Fruit fly (Drosophila melanogaster) whole organism, embryonic: Measurements from ENCODE around the gene Iyd.

Experiments
- Blimp-1 ChIP-seq: fragments of 200-800 bp; sonication (Bioruptor generic); optimal IDR thresholded peaks from 3 replicates; lab custom pipeline; 2018; ENCODE audit warnings: missing biosample characterization, missing genetic modification characterization, mild to moderate bottlenecking, moderate library complexity, missing genetic modification reagents
- CG11695 ChIP-seq: fragments of 200-800 bp; sonication (Bioruptor generic); IDR thresholded peaks from 3 replicates; pipeline ENCODE4 v1.3.6; 2022; ENCODE audit warnings: missing biosample characterization, missing genetic modification characterization
- CG12299 ChIP-seq: fragments of 200-800 bp; sonication (Bioruptor generic); optimal IDR thresholded peaks from 2 replicates; lab custom pipeline; 2018; ENCODE audit warnings: missing biosample characterization, mild to moderate bottlenecking, missing genetic modification characterization
- CG13123 ChIP-seq: fragments of 200-800 bp; sonication (Bioruptor generic); optimal IDR thresholded peaks from 2 replicates; lab custom pipeline; 2016; ENCODE audit warnings: missing biosample characterization, missing genetic modification characterization
- CG13775 ChIP-seq: fragments of 200-800 bp; sonication (Bioruptor generic); optimal IDR thresholded peaks from 3 replicates; lab custom pipeline; 2017; ENCODE audit warnings: missing biosample characterization, mild to moderate bottlenecking, missing genetic modification characterization
- CG14441 ChIP-seq: fragments of 200-800 bp; sonication (Bioruptor generic); IDR thresholded peaks from 2 replicates; pipeline ENCODE4 v1.3.6; 2022; ENCODE audit warnings: missing biosample characterization, missing genetic modification characterization
- CG14710 ChIP-seq: fragments of 200-800 bp; sonication (Bioruptor generic); optimal IDR thresholded peaks from 3 replicates; lab custom pipeline; 2019; ENCODE audit warnings: missing biosample characterization, mild to moderate bottlenecking, missing genetic modification characterization, moderate library complexity
- CG15011 ChIP-seq: fragments of 200-800 bp; sonication (Bioruptor generic); optimal IDR thresholded peaks from 3 replicates; lab custom pipeline; 2018; ENCODE audit warnings: missing biosample characterization, mild to moderate bottlenecking, missing genetic modification characterization
- CG15269 ChIP-seq: fragments of 200-800 bp; sonication (Bioruptor generic); optimal IDR thresholded peaks from 2 replicates; lab custom pipeline; 2018; ENCODE audit warnings: missing biosample characterization, mild to moderate bottlenecking, missing genetic modification characterization, moderate library complexity
- CG15514 ChIP-seq: fragments of 200-800 bp; sonication (Bioruptor generic); optimal IDR thresholded peaks from 3 replicates; lab custom pipeline; 2017; ENCODE audit warnings: missing biosample characterization, missing genetic modification characterization, mild to moderate bottlenecking, moderate library complexity, missing genetic modification reagents
- CG15601 ChIP-seq: fragments of 200-800 bp; sonication (Bioruptor generic); optimal IDR thresholded peaks from 3 replicates; lab custom pipeline; 2019; ENCODE audit warnings: missing biosample characterization, mild to moderate bottlenecking, missing genetic modification characterization, moderate library complexity
- CG1602 ChIP-seq: fragments of 200-800 bp; sonication (Bioruptor generic); optimal IDR thresholded peaks from 3 replicates; lab custom pipeline; 2016; ENCODE audit warnings: missing biosample characterization, missing genetic modification characterization
- CG17568 ChIP-seq: fragments of 200-800 bp; sonication (Bioruptor generic); optimal IDR thresholded peaks from 2 replicates; lab custom pipeline; 2018; ENCODE audit warnings: missing biosample characterization, mild to moderate bottlenecking, missing genetic modification characterization, moderate library complexity
- CG2889 ChIP-seq: fragments of 200-800 bp; sonication (Bioruptor generic); IDR thresholded peaks from 3 replicates; pipeline ENCODE4 v1.3.6; 2022; ENCODE audit warnings: missing biosample characterization, missing genetic modification characterization
- CG3281 ChIP-seq: fragments of 200-800 bp; sonication (Bioruptor generic); optimal IDR thresholded peaks from 3 replicates; lab custom pipeline; 2017; ENCODE audit warnings: missing biosample characterization, mild to moderate bottlenecking, missing genetic modification characterization
- CG34422 ChIP-seq: fragments of 200-800 bp; sonication (Bioruptor generic); IDR thresholded peaks from 3 replicates; pipeline ENCODE4 v1.3.6; 2022; ENCODE audit warnings: missing biosample characterization, missing genetic modification characterization
- CG4360 ChIP-seq: fragments of 200-800 bp; sonication (Bioruptor generic); IDR thresholded peaks from 2 replicates; pipeline ENCODE4 v1.3.6; 2022; ENCODE audit warnings: missing biosample characterization, missing genetic modification characterization
- CG7372 ChIP-seq: fragments of 200-800 bp; sonication (Bioruptor generic); IDR thresholded peaks from 2 replicates; pipeline ENCODE4 v1.3.6; 2022; ENCODE audit warnings: missing biosample characterization, missing genetic modification characterization
- CG9437 ChIP-seq: fragments of 200-800 bp; sonication (Bioruptor generic); optimal IDR thresholded peaks from 2 replicates; lab custom pipeline; 2018; ENCODE audit warnings: missing biosample characterization, mild to moderate bottlenecking, missing genetic modification characterization
- CG9797 ChIP-seq: fragments of 200-800 bp; sonication (Bioruptor generic); optimal IDR thresholded peaks from 3 replicates; lab custom pipeline; 2018; ENCODE audit warnings: missing biosample characterization, mild to moderate bottlenecking, missing genetic modification characterization
- Camta ChIP-seq: fragments of 200-800 bp; sonication (Bioruptor generic); optimal IDR thresholded peaks from 2 replicates; lab custom pipeline; 2016; ENCODE audit warnings: missing biosample characterization, missing genetic modification characterization
- CrebB ChIP-seq: fragments of 200-800 bp; sonication (Bioruptor generic); optimal IDR thresholded peaks from 3 replicates; lab custom pipeline; 2018; ENCODE audit warnings: missing biosample characterization, mild to moderate bottlenecking, missing genetic modification characterization
- E2f2 ChIP-seq: fragments of 200-800 bp; sonication (Bioruptor generic); IDR thresholded peaks from 2 replicates; pipeline ENCODE4 v1.3.6; 2022; ENCODE audit warnings: missing biosample characterization, missing genetic modification characterization
- H2.0 ChIP-seq: fragments of 200-800 bp; sonication (Bioruptor generic); IDR thresholded peaks from 2 replicates; pipeline ENCODE4 v1.3.6; 2022; ENCODE audit warnings: missing biosample characterization, missing genetic modification characterization
- Hand ChIP-seq: fragments of 200-800 bp; sonication (Bioruptor generic); optimal IDR thresholded peaks from 2 replicates; lab custom pipeline; 2017; ENCODE audit warnings: mild to moderate bottlenecking, missing biosample characterization, missing genetic modification reagents, missing genetic modification characterization
- Jarid2 ChIP-seq: fragments of 200-800 bp; sonication (Bioruptor generic); optimal IDR thresholded peaks from 3 replicates; lab custom pipeline; 2017; ENCODE audit warnings: mild to moderate bottlenecking, missing biosample characterization, missing genetic modification reagents, missing genetic modification characterization
- NC2α ChIP-seq: fragments of 200-800 bp; sonication (Bioruptor generic); optimal IDR thresholded peaks from 2 replicates; lab custom pipeline; 2016; ENCODE audit warnings: missing biosample characterization, missing genetic modification characterization
- Pdp1 ChIP-seq, 2 experiments: fragments of 200-800 bp; sonication (Bioruptor generic); optimal IDR thresholded peaks; 3 replicates each; lab custom pipeline; 2016; ENCODE audit warnings: missing biosample characterization in 2 of 2, missing genetic modification characterization in 2 of 2, mild to moderate bottlenecking in 1 of 2, moderate library complexity in 1 of 2
- Poxn ChIP-seq: fragments of 200-800 bp; sonication (Bioruptor generic); IDR thresholded peaks from 2 replicates; pipeline ENCODE4 v1.3.6; 2022; ENCODE audit warnings: missing biosample characterization, missing genetic modification characterization
- Ptx1 ChIP-seq: fragments of 200-800 bp; sonication (Bioruptor generic); IDR thresholded peaks from 2 replicates; pipeline ENCODE4 v1.3.6; 2022; ENCODE audit warnings: missing biosample characterization, missing genetic modification characterization
- Vsx1 ChIP-seq: fragments of 200-800 bp; sonication (Bioruptor generic); optimal IDR thresholded peaks from 2 replicates; lab custom pipeline; 2017; ENCODE audit warnings: missing biosample characterization, mild to moderate bottlenecking, missing genetic modification characterization, missing genetic modification reagents
- amos ChIP-seq: fragments of 200-800 bp; sonication (Bioruptor generic); IDR thresholded peaks from 2 replicates; pipeline ENCODE4 v1.3.6; 2022; ENCODE audit warnings: missing biosample characterization, missing genetic modification characterization; ENCODE audit not compliant: partially characterized antibody
- crc ChIP-seq: fragments of 200-800 bp; sonication (Bioruptor generic); optimal IDR thresholded peaks from 2 replicates; lab custom pipeline; 2016; ENCODE audit warnings: missing biosample characterization, missing genetic modification characterization
- crp ChIP-seq, 2 experiments: fragments of 200-800 bp; sonication (Bioruptor generic); optimal IDR thresholded peaks; 2 replicates in 1 of 2; 3 replicates in 1 of 2; lab custom pipeline; 2017; ENCODE audit warnings: missing biosample characterization in 2 of 2, missing genetic modification characterization in 2 of 2, mild to moderate bottlenecking in 1 of 2, moderate library complexity in 1 of 2
- dimm ChIP-seq: fragments of 200-800 bp; sonication (Bioruptor generic); IDR thresholded peaks from 2 replicates; pipeline ENCODE4 v1.3.6; 2022; ENCODE audit warnings: missing biosample characterization, missing genetic modification characterization
- disco-r ChIP-seq: fragments of 200-800 bp; sonication (Bioruptor generic); optimal IDR thresholded peaks from 2 replicates; lab custom pipeline; 2016; ENCODE audit warnings: missing biosample characterization, missing genetic modification characterization
- gcm ChIP-seq: fragments of 200-800 bp; sonication (Bioruptor generic); optimal IDR thresholded peaks from 2 replicates; lab custom pipeline; 2019; ENCODE audit warnings: missing biosample characterization, mild to moderate bottlenecking, missing genetic modification characterization, moderate library complexity
- her ChIP-seq: fragments of 200-800 bp; sonication (Bioruptor generic); optimal IDR thresholded peaks from 2 replicates; lab custom pipeline; 2016; ENCODE audit warnings: missing biosample characterization, missing genetic modification characterization
- jumu ChIP-seq: fragments of 200-800 bp; sonication (Bioruptor generic); optimal IDR thresholded peaks from 3 replicates; lab custom pipeline; 2016; ENCODE audit warnings: missing biosample characterization, missing genetic modification characterization
- kah ChIP-seq: fragments of 200-800 bp; sonication (Bioruptor generic); optimal IDR thresholded peaks from 2 replicates; lab custom pipeline; 2018; ENCODE audit warnings: missing biosample characterization, mild to moderate bottlenecking, missing genetic modification characterization
- lov ChIP-seq, 2 experiments: fragments of 200-800 bp in 1 of 2; fragments of >200 bp in 1 of 2; sonication (Bioruptor generic) in 1 of 2; IDR thresholded peaks in 1 of 2; optimal IDR thresholded peaks in 1 of 2; 2 replicates in 1 of 2; 3 replicates in 1 of 2; pipeline versions ENCODE4 v1.3.6 to Lab custom; 2017 to 2022; ENCODE audit warnings: missing biosample characterization in 1 of 2, missing genetic modification characterization in 1 of 2
- nerfin-2 ChIP-seq: fragments of 200-800 bp; sonication (Bioruptor generic); IDR thresholded peaks from 2 replicates; pipeline ENCODE4 v1.3.6; 2022; ENCODE audit warnings: missing biosample characterization, missing genetic modification characterization; ENCODE audit not compliant: partially characterized antibody
- pros ChIP-seq: fragments of 200-800 bp; sonication (Bioruptor generic); optimal IDR thresholded peaks from 3 replicates; lab custom pipeline; 2019; ENCODE audit warnings: missing biosample characterization, mild to moderate bottlenecking, missing genetic modification characterization, moderate library complexity
- sd ChIP-seq: fragments of 200-800 bp; sonication (Bioruptor generic); optimal IDR thresholded peaks from 3 replicates; lab custom pipeline; 2018; ENCODE audit warnings: missing biosample characterization, mild to moderate bottlenecking, missing genetic modification characterization, moderate library complexity
- shn ChIP-seq: fragments of 200-800 bp; sonication (Bioruptor generic); optimal IDR thresholded peaks from 3 replicates; lab custom pipeline; 2016; ENCODE audit warnings: missing biosample characterization, missing genetic modification characterization
- unpg ChIP-seq: fragments of 200-800 bp; sonication (Bioruptor generic); optimal IDR thresholded peaks from 3 replicates; lab custom pipeline; 2018; ENCODE audit warnings: missing biosample characterization, mild to moderate bottlenecking, missing genetic modification characterization, moderate library complexity
- vnd ChIP-seq: fragments of 200-800 bp; sonication (Bioruptor generic); IDR thresholded peaks from 3 replicates; pipeline ENCODE4 v1.3.6; 2022; ENCODE audit warnings: missing biosample characterization, missing genetic modification characterization; ENCODE audit not compliant: partially characterized antibody
- wdn ChIP-seq: fragments of 200-800 bp; sonication (Bioruptor generic); IDR thresholded peaks from 2 replicates; pipeline ENCODE4 v1.3.6; 2022; ENCODE audit warnings: missing biosample characterization, missing genetic modification characterization
- zfh2 ChIP-seq: fragments of 200-800 bp; sonication (Bioruptor generic); optimal IDR thresholded peaks from 2 replicates; lab custom pipeline; 2016; ENCODE audit warnings: missing biosample characterization, missing genetic modification characterization

Iyd gene

DNA sequence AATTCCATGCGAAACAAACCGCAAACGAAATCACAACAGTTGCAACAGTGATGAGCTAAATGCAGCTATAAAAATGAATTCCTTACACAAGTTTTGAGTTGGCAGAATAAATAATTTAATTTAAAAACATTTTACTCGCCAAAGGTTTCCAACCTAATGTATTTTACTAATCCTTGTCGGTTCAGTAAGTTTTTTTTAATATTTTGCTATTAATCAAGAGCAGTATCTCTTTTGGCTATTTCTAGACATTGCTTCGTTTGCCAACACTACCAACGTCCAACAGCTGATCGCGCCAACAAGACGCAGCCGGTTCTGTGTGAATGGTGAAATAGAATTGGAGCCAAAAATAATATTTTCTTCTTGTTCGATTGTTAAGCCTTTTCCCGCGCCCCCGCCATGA lies 31.4 kb downstream of the Iyd start, which contains the start of the genes CG32075, CG45101 and SuUR (continued):
- TF ChIP-seq CG15269 (tag; lab: Kevin White, UChicago), result peak; percentile 80
- peak; percentile 59 for TF ChIP-seq Vsx1
- TF ChIP-seq vnd (GFP tag; lab: Robert Waterston, UW), result no peak
- TF ChIP-seq CG12299 (tag; lab: Kevin White, UChicago), result peak; percentile 61
- TF ChIP-seq Jarid2 (GFP tag; lab: Kevin White, UChicago), result peak; percentile 12
- TF ChIP-seq gcm (GFP tag; lab: Kevin White, UChicago), result peak; percentile 49
- peak; percentile 62; the same call in 1 of the 2 replicates for TF ChIP-seq wdn (GFP tag; lab: Robert Waterston, UW)
- peak; percentile 94 for TF ChIP-seq Ptx1 (GFP tag; lab: Robert Waterston, UW)
- peak; percentile 70 for TF ChIP-seq NC2α (GFP tag; lab: Kevin White, UChicago)
- no peak for TF ChIP-seq nerfin-2 (GFP tag; lab: Robert Waterston, UW)
- TF ChIP-seq CG17568 (GFP tag; lab: Kevin White, UChicago), result no peak
- TF ChIP-seq sd (tag; lab: Kevin White, UChicago), result peak; percentile 87
- TF ChIP-seq Poxn (GFP tag; lab: Robert Waterston, UW), result peak; percentile 34; the same call in 1 of the 2 replicates
- peak; percentile 90 for TF ChIP-seq H2.0 (GFP tag; lab: Robert Waterston, UW)
- TF ChIP-seq dimm (GFP tag; lab: Robert Waterston, UW), result 0 out of 2 replicates have a peak, but pooled peaks have one; percentile 7
- peak; percentile 78 for TF ChIP-seq CG15514 (GFP tag; lab: Kevin White, UChicago)
- TF ChIP-seq unpg (GFP tag; lab: Kevin White, UChicago), result peak; percentile 82
- peak; percentile 51 for TF ChIP-seq disco-r (GFP tag; lab: Kevin White, UChicago)
- no peak for TF ChIP-seq Hand
- peak; percentile 63 for TF ChIP-seq CG14710
- peak; percentile 83 for TF ChIP-seq CG2889
- peak; percentile 92 for TF ChIP-seq CG14441 (GFP tag; lab: Robert Waterston, UW)
- TF ChIP-seq pros (GFP tag; lab: Kevin White, UChicago), result no peak
- TF ChIP-seq her (GFP tag; lab: Kevin White, UChicago), result peak; percentile 68
- peak; percentile 78 for TF ChIP-seq CG11695
- peak; percentile 87 to 90 for TF ChIP-seq Pdp1 (GFP tag; optimal IDR thresholded peaks at IDR 0.05; lab: Kevin White, UChicago)
- TF ChIP-seq CrebB (tag; lab: Kevin White, UChicago), result peak; percentile 58
- peak; percentile 73 for TF ChIP-seq crc (GFP tag; lab: Kevin White, UChicago)
- peak; percentile 80 for TF ChIP-seq CG7372 (GFP tag; lab: Robert Waterston, UW)
- TF ChIP-seq CG15011, result peak; percentile 39
- peak; percentile 89 for TF ChIP-seq Camta
- peak; percentile 97 to 99 for TF ChIP-seq crp (GFP tag; optimal IDR thresholded peaks at IDR 0.05; lab: Kevin White, UChicago)
- peak; percentile 32 for TF ChIP-seq kah
- TF ChIP-seq E2f2 (GFP tag; lab: Robert Waterston, UW), result peak; percentile 78
- no peak for TF ChIP-seq lov (optimal IDR thresholded peaks at IDR 0.05; lab: Kevin White, UChicago)
- 0 out of 3 replicates have a peak, but pooled peaks have one; percentile 58 for TF ChIP-seq lov (GFP tag; IDR thresholded peaks at IDR 0.05; lab: Robert Waterston, UW)
- TF ChIP-seq zfh2, result peak; percentile 94
- TF ChIP-seq Blimp-1 (GFP tag; lab: Kevin White, UChicago), result no peak
- peak; percentile 77 for TF ChIP-seq CG15601 (tag; lab: Kevin White, UChicago)
- peak; percentile 82 for TF ChIP-seq CG13123
- peak; percentile 47; the same call in 1 of the 2 replicates for TF ChIP-seq CG4360 (GFP tag; lab: Robert Waterston, UW)
- peak; percentile 92 for TF ChIP-seq CG1602 (GFP tag; lab: Kevin White, UChicago)
- TF ChIP-seq CG3281 (GFP tag; lab: Kevin White, UChicago), result peak; percentile 72
- TF ChIP-seq CG9437 (GFP tag; lab: Kevin White, UChicago), result peak; percentile 69
- TF ChIP-seq shn (GFP tag; lab: Kevin White, UChicago), result peak; percentile 92
- TF ChIP-seq CG13775 (GFP tag; lab: Kevin White, UChicago), result peak; percentile 93
- no peak for TF ChIP-seq amos (GFP tag; lab: Robert Waterston, UW)
- peak; percentile 88 for TF ChIP-seq jumu
- peak; percentile 90 for TF ChIP-seq CG34422 (GFP tag; lab: Robert Waterston, UW)
- TF ChIP-seq CG9797 (GFP tag; lab: Kevin White, UChicago), result peak; percentile 23
